Worm (Caenorhabditis elegans) whole organism, young adult: ENCODE data around the gene mec-17.

Source experiments
- B0035.1 ChIP-seq: sonication (generic microtip); optimal IDR thresholded peaks from 2 replicates; lab custom pipeline; 2016; ENCODE audit warnings: missing genetic modification characterization, mild to moderate bottlenecking, missing compliant biosample characterization, missing genotype, missing genetic modification reagents
- F37B4.10 ChIP-seq: fragments of 200-800 bp; sonication (Bioruptor generic); IDR thresholded peaks from 2 replicates; pipeline ENCODE4 v1.3.6; 2022; ENCODE audit warnings: missing genetic modification characterization, missing compliant biosample characterization
- F49E8.2 ChIP-seq: sonication (generic microtip); optimal IDR thresholded peaks from 3 replicates; lab custom pipeline; 2017; ENCODE audit warnings: missing genetic modification characterization, mild to moderate bottlenecking, missing compliant biosample characterization, antibody characterized with exemption, moderate library complexity; ENCODE audit not compliant: insufficient read depth
- F52B5.7 ChIP-seq: sonication (generic microtip); optimal IDR thresholded peaks from 2 replicates; lab custom pipeline; 2016; ENCODE audit warnings: mild to moderate bottlenecking, missing genetic modification characterization, missing compliant biosample characterization
- K11D2.4 ChIP-seq: fragments of 200-800 bp; sonication (Bioruptor generic); IDR thresholded peaks from 2 replicates; pipeline ENCODE4 v1.3.6; 2022; ENCODE audit warnings: missing genetic modification reagents, missing genetic modification characterization, missing compliant biosample characterization
- Y56A3A.18 ChIP-seq: fragments of 200-800 bp; sonication (Bioruptor generic); IDR thresholded peaks from 2 replicates; pipeline ENCODE4 v1.3.6; 2022; ENCODE audit warnings: missing genetic modification reagents, missing genetic modification characterization, missing compliant biosample characterization
- aptf-2 ChIP-seq: fragments of 200-800 bp; sonication (Bioruptor generic); conservative IDR thresholded peaks from 2 replicates; pipeline ENCODE4 v1.3.6; 2022; ENCODE audit warnings: missing genetic modification reagents, missing genetic modification characterization, missing compliant biosample characterization
- atf-7 ChIP-seq: sonication (generic microtip); optimal IDR thresholded peaks from 2 replicates; lab custom pipeline; 2017; ENCODE audit warnings: mild to moderate bottlenecking, missing genetic modification characterization, missing compliant biosample characterization
- attf-6 ChIP-seq: fragments of 200-800 bp; sonication (Bioruptor generic); IDR thresholded peaks from 2 replicates; pipeline ENCODE4 v1.3.6; 2022; ENCODE audit warnings: missing genetic modification reagents, missing genetic modification characterization, missing compliant biosample characterization
- bed-1 ChIP-seq: fragments of 200-800 bp; sonication (Bioruptor generic); IDR thresholded peaks from 2 replicates; pipeline ENCODE4 v1.3.6; 2022; ENCODE audit warnings: missing genetic modification reagents, missing genetic modification characterization, missing compliant biosample characterization
- ceh-79 ChIP-seq: sonication (generic microtip); optimal IDR thresholded peaks from 2 replicates; lab custom pipeline; 2017; ENCODE audit warnings: mild to moderate bottlenecking, missing genetic modification characterization, missing compliant biosample characterization
- ceh-91 ChIP-seq: fragments of 200-800 bp; sonication (Bioruptor generic); IDR thresholded peaks from 2 replicates; pipeline ENCODE4 v1.3.6; 2022; ENCODE audit warnings: missing genetic modification reagents, missing genetic modification characterization, missing compliant biosample characterization
- chd-7 ChIP-seq: sonication (generic microtip); optimal IDR thresholded peaks from 2 replicates; lab custom pipeline; 2016; ENCODE audit warnings: mild to moderate bottlenecking, missing genetic modification characterization, moderate library complexity, missing compliant biosample characterization
- dox-1 ChIP-seq: fragments of 200-800 bp; sonication (Bioruptor generic); IDR thresholded peaks from 2 replicates; pipeline ENCODE4 v1.3.6; 2022; ENCODE audit warnings: missing genetic modification reagents, missing genetic modification characterization, missing compliant biosample characterization
- dpff-1 ChIP-seq: sonication (generic microtip); optimal IDR thresholded peaks from 2 replicates; lab custom pipeline; 2017; ENCODE audit warnings: mild to moderate bottlenecking, missing genetic modification characterization, missing compliant biosample characterization
- ekl-4 ChIP-seq: fragments of 200-800 bp; sonication (Bioruptor generic); IDR thresholded peaks from 2 replicates; pipeline ENCODE4 v1.3.6; 2022; ENCODE audit warnings: missing genetic modification reagents, missing genetic modification characterization, missing compliant biosample characterization
- hmg-1.2 ChIP-seq: fragments of 200-800 bp; sonication (Bioruptor generic); IDR thresholded peaks from 2 replicates; pipeline ENCODE4 v1.3.6; 2022; ENCODE audit warnings: missing genetic modification reagents, missing genetic modification characterization, missing compliant biosample characterization
- lin-26 ChIP-seq: fragments of 200-800 bp; sonication (Bioruptor generic); IDR thresholded peaks from 2 replicates; pipeline ENCODE4 v1.3.6; 2022; ENCODE audit warnings: missing genetic modification reagents, missing genetic modification characterization, missing compliant biosample characterization
- lin-35 ChIP-seq, 3 experiments: fragments of 150-350 bp in 2 of 3; sonication (generic microtip) in 1 of 3; optimal IDR thresholded peaks; 2 replicates each; lab custom pipeline; 2014 to 2018; ENCODE audit warnings: missing biosample characterization in 3 of 3, missing genetic modification characterization in 3 of 3, missing genetic modification reagents in 3 of 3
- lin-54 ChIP-seq: fragments of 200-800 bp; sonication (Bioruptor generic); optimal IDR thresholded peaks from 2 replicates; lab custom pipeline; 2018; ENCODE audit warnings: mild to moderate bottlenecking, missing genetic modification characterization, missing compliant biosample characterization
- lsl-1 ChIP-seq: fragments of 200-800 bp; sonication (Bioruptor generic); optimal IDR thresholded peaks from 2 replicates; lab custom pipeline; 2018; ENCODE audit warnings: mild to moderate bottlenecking, missing genetic modification characterization, moderate library complexity, missing compliant biosample characterization
- madf-3 ChIP-seq: fragments of 200-800 bp; sonication (Bioruptor generic); IDR thresholded peaks from 2 replicates; pipeline ENCODE4 v1.3.6; 2022; ENCODE audit warnings: missing genetic modification reagents, missing genetic modification characterization, missing compliant biosample characterization
- nfyb-1 ChIP-seq: fragments of 200-800 bp; sonication (Bioruptor generic); IDR thresholded peaks from 2 replicates; pipeline ENCODE4 v1.3.6; 2022; ENCODE audit warnings: missing genetic modification reagents, missing genetic modification characterization, missing compliant biosample characterization
- nhr-80 ChIP-seq: sonication (generic microtip); optimal IDR thresholded peaks from 2 replicates; lab custom pipeline; 2016; ENCODE audit warnings: missing genetic modification characterization, missing compliant biosample characterization
- pbrm-1 ChIP-seq: fragments of 200-800 bp; sonication (Bioruptor generic); IDR thresholded peaks from 2 replicates; pipeline ENCODE4 v1.3.6; 2022; ENCODE audit warnings: missing genetic modification reagents, missing genetic modification characterization, missing compliant biosample characterization
- pha-4 ChIP-seq: fragments of 150-350 bp; sonication (generic microtip); optimal IDR thresholded peaks from 2 replicates; lab custom pipeline; 2014; ENCODE audit warnings: missing biosample characterization, missing genetic modification reagents, missing genetic modification characterization
- rec-8 ChIP-seq, 2 experiments: sonication (generic microtip); optimal IDR thresholded peaks; 2 replicates each; lab custom pipeline; 2016; ENCODE audit warnings: mild to moderate bottlenecking in 2 of 2, missing genetic modification characterization in 2 of 2, missing genetic modification reagents in 2 of 2, missing genotype in 2 of 2, missing biosample characterization in 1 of 2, missing compliant biosample characterization in 1 of 2, moderate library complexity in 1 of 2
- rpc-1 ChIP-seq, 2 experiments: fragments of 150-350 bp in 1 of 2; sonication (generic microtip) in 1 of 2; optimal IDR thresholded peaks; 2 replicates each; lab custom pipeline; 2014 to 2018; ENCODE audit warnings: missing biosample characterization in 1 of 2, missing genetic modification characterization in 1 of 2, missing genetic modification reagents in 1 of 2, missing genotype in 1 of 2
- sdz-38 ChIP-seq: sonication (generic microtip); optimal IDR thresholded peaks from 2 replicates; lab custom pipeline; 2016; ENCODE audit warnings: missing genotype, missing genetic modification characterization, missing compliant biosample characterization
- sea-2 ChIP-seq: fragments of 200-800 bp; sonication (Bioruptor generic); IDR thresholded peaks from 2 replicates; pipeline ENCODE4 v1.3.6; 2022; ENCODE audit warnings: missing genetic modification characterization, missing compliant biosample characterization
- snpc-1.1 ChIP-seq: sonication (generic microtip); optimal IDR thresholded peaks from 2 replicates; lab custom pipeline; 2017; ENCODE audit warnings: missing genetic modification characterization, mild to moderate bottlenecking, missing compliant biosample characterization, antibody characterized with exemption, moderate library complexity, missing genotype, missing genetic modification reagents; ENCODE audit not compliant: insufficient read depth
- snpc-1.3 ChIP-seq: sonication (generic microtip); optimal IDR thresholded peaks from 2 replicates; lab custom pipeline; 2017; ENCODE audit warnings: missing genetic modification characterization, mild to moderate bottlenecking, missing compliant biosample characterization, antibody characterized with exemption, moderate library complexity, missing genotype, missing genetic modification reagents; ENCODE audit not compliant: insufficient read depth
- tbx-9 ChIP-seq: sonication (generic microtip); optimal IDR thresholded peaks from 2 replicates; lab custom pipeline; 2016; ENCODE audit warnings: borderline replicate concordance, missing genetic modification characterization, inconsistent platforms, missing compliant biosample characterization
- tlf-1 ChIP-seq: fragments of 200-800 bp; sonication (Bioruptor generic); optimal IDR thresholded peaks from 2 replicates; lab custom pipeline; 2018; ENCODE audit warnings: mild to moderate bottlenecking, missing genetic modification characterization, missing compliant biosample characterization
- unc-130 ChIP-seq: sonication (generic microtip); optimal IDR thresholded peaks from 2 replicates; lab custom pipeline; 2016; ENCODE audit warnings: missing genetic modification reagents, missing genetic modification characterization, missing compliant biosample characterization
- xnd-1 ChIP-seq: sonication (generic microtip); optimal IDR thresholded peaks from 2 replicates; lab custom pipeline; 2016; ENCODE audit warnings: missing genotype, missing genetic modification reagents, missing genetic modification characterization, missing compliant biosample characterization
- zfh-2 ChIP-seq: fragments of 200-800 bp; sonication (Bioruptor generic); conservative IDR thresholded peaks from 2 replicates; pipeline ENCODE4 v1.3.6; 2022; ENCODE audit warnings: missing genetic modification reagents, missing genetic modification characterization, missing compliant biosample characterization
- zim-3 ChIP-seq: sonication (generic microtip); optimal IDR thresholded peaks from 2 replicates; lab custom pipeline; 2017; ENCODE audit warnings: mild to moderate bottlenecking, missing genetic modification characterization, moderate library complexity, missing compliant biosample characterization
- ztf-18 ChIP-seq: sonication (generic microtip); optimal IDR thresholded peaks from 2 replicates; lab custom pipeline; 2016; ENCODE audit warnings: missing genotype, mild to moderate bottlenecking, missing genetic modification characterization, missing compliant biosample characterization
- ztf-22 ChIP-seq: fragments of 200-800 bp; sonication (Bioruptor generic); optimal IDR thresholded peaks from 2 replicates; lab custom pipeline; 2018; ENCODE audit warnings: mild to moderate bottlenecking, missing genetic modification characterization, moderate library complexity, missing compliant biosample characterization

The mec-17 gene

ce11 chrIV:7977452-7977940 is 9.5 kb downstream of the mec-17 start, which contains the start of gene ora-1 (continued):
- no peak for TF ChIP-seq nfyb-1

ce11 chrIV:7976210-7976609 is 10.8 kb downstream of the mec-17 start, which contains the start of gene F57H12.6:
F57H12.6 (minus strand) TSS chrIV:7976310.
- TF ChIP-seq ztf-22 (GFP tag; lab: Kevin White, UChicago) (no peak), attf-6 (GFP tag; lab: Robert Waterston, UW) (no peak), rpc-1 (optimal IDR thresholded peaks at IDR 0.05; lab: Kevin White, UChicago) (no peak), rpc-1 (tag; optimal IDR thresholded peaks at IDR 0.05; lab: Kevin White, UChicago) (no peak), aptf-2 (GFP tag; lab: Robert Waterston, UW) (no peak), pha-4 (tag; lab: Kevin White, UChicago) (no peak), lin-54 (GFP tag; lab: Kevin White, UChicago) (no peak), lsl-1 (GFP tag; lab: Kevin White, UChicago) (no peak), chd-7 (no peak), xnd-1 (tag; lab: Kevin White, UChicago) (no peak), snpc-1.1 (tag; lab: Kevin White, UChicago) (no peak), zim-3 (tag; lab: Kevin White, UChicago) (no peak), rec-8 (tag; optimal IDR thresholded peaks at IDR 0.05; lab: Kevin White, UChicago) (no peak), lin-35 (GFP tag; optimal IDR thresholded peaks at IDR 0.05; lab: Kevin White, UChicago) (no peak)

ce11 chrIV:7967006-7967405 is 20.0 kb downstream of the mec-17 start, which contains the start of gene F57H12.5:
F57H12.5 (plus strand) TSS chrIV:7967306.
- TF ChIP-seq snpc-1.3 (tag; lab: Kevin White, UChicago) (no peak), dpff-1 (tag; lab: Kevin White, UChicago) (no peak), attf-6 (GFP tag; lab: Robert Waterston, UW) (no peak), F37B4.10 (GFP tag; lab: Robert Waterston, UW) (no peak), pbrm-1 (GFP tag; lab: Robert Waterston, UW) (no peak), nhr-80 (tag; lab: Kevin White, UChicago) (no peak), hmg-1.2 (GFP tag; lab: Robert Waterston, UW) (no peak), ekl-4 (GFP tag; lab: Robert Waterston, UW) (no peak), xnd-1 (tag; lab: Kevin White, UChicago) (no peak), unc-130 (GFP tag; lab: Kevin White, UChicago) (no peak), sdz-38 (tag; lab: Kevin White, UChicago) (no peak), dox-1 (GFP tag; lab: Robert Waterston, UW) (no peak), B0035.1 (tag; lab: Kevin White, UChicago) (no peak), ceh-91 (GFP tag; lab: Robert Waterston, UW) (no peak), zfh-2 (GFP tag; lab: Robert Waterston, UW) (no peak)

- TF ChIP-seq F49E8.2 = peak; percentile 97
- TF ChIP-seq dpff-1 (tag; lab: Kevin White, UChicago) = peak; percentile 79
- no peak for TF ChIP-seq sdz-38 (tag; lab: Kevin White, UChicago)
- TF ChIP-seq F52B5.7 (tag; lab: Kevin White, UChicago) = peak; percentile 35
- TF ChIP-seq sea-2 (GFP tag; lab: Robert Waterston, UW) = no peak
- TF ChIP-seq bed-1 (GFP tag; lab: Robert Waterston, UW) = no peak
- TF ChIP-seq unc-130 (GFP tag; lab: Kevin White, UChicago) = peak; percentile 52
- peak; percentile 22 for TF ChIP-seq atf-7
- no peak for TF ChIP-seq K11D2.4 (GFP tag; lab: Robert Waterston, UW)
- TF ChIP-seq rec-8 (tag; optimal IDR thresholded peaks at IDR 0.05; lab: Kevin White, UChicago) = peak in 1 of 2 experiments; percentile 4
- peak; percentile 68 for TF ChIP-seq lin-26 (GFP tag; lab: Robert Waterston, UW)
- TF ChIP-seq Y56A3A.18 (GFP tag; lab: Robert Waterston, UW) = no peak
- TF ChIP-seq tbx-9 (tag; lab: Kevin White, UChicago) = peak; percentile 28
- TF ChIP-seq nhr-80 (tag; lab: Kevin White, UChicago) = no peak
- TF ChIP-seq B0035.1 (tag; lab: Kevin White, UChicago) = no peak
- peak; percentile 73 for TF ChIP-seq tlf-1 (GFP tag; lab: Kevin White, UChicago)
- TF ChIP-seq ztf-18 (tag; lab: Kevin White, UChicago) = peak; percentile 47
- peak; percentile 88 for TF ChIP-seq chd-7
- TF ChIP-seq ceh-79 = peak; percentile 50
- TF ChIP-seq madf-3 (GFP tag; lab: Robert Waterston, UW) = 0 out of 2 replicates have a peak, but pooled peaks have one; percentile 29
- peak; percentile 86 for TF ChIP-seq ekl-4 (GFP tag; lab: Robert Waterston, UW)
Observed at ce11 chrIV:7961889-7962342, 25.1 kb downstream of the mec-17 start.
